Fruit fly (Drosophila melanogaster): ENCODE measurements around the gene RpL27.

The RpL27 gene

dm6 chr3R:25661531-25662193 lies 23.2 kb downstream of the RpL27 start, which contains the start of gene RASSF8 (continued):
- TF ChIP-seq CG4617 (GFP tag; optimal IDR thresholded peaks at IDR 0.05; ENCODE audit: borderline replicate concordance) (peak; percentile 1), tup (GFP tag; optimal IDR thresholded peaks at IDR 0.05) (no peak), CG4360 (GFP tag; IDR thresholded peaks at IDR 0.05) (peak; percentile 95), oc (tag; optimal IDR thresholded peaks at IDR 0.05) (no peak), Mad (GFP tag; optimal IDR thresholded peaks at IDR 0.05) (no peak), CG17361 (GFP tag; IDR thresholded peaks at IDR 0.05) (peak; percentile 53; the same call in 1 of the 3 replicates), HLHmδ (GFP tag; optimal IDR thresholded peaks at IDR 0.05) (no peak), CG15073 (GFP tag; optimal IDR thresholded peaks at IDR 0.05) (peak; percentile 6), CG10543 (GFP tag; optimal IDR thresholded peaks at IDR 0.05) (no peak), Side (GFP tag; optimal IDR thresholded peaks at IDR 0.05) (peak; percentile 9), CG30403 (GFP tag; optimal IDR thresholded peaks at IDR 0.05) (peak; percentile 63), CG6791 (GFP tag; IDR thresholded peaks at IDR 0.05; ENCODE audit: partially characterized antibody) (peak; percentile 83), CG14860 (GFP tag; IDR thresholded peaks at IDR 0.05; ENCODE audit: partially characterized antibody) (no peak), mld (GFP tag; IDR thresholded peaks at IDR 0.05; ENCODE audit: partially characterized antibody) (0 out of 3 replicates have a peak, but pooled peaks have one; percentile 14), Bteb2 (GFP tag; optimal IDR thresholded peaks at IDR 0.05) (no peak), phol (tag; optimal IDR thresholded peaks at IDR 0.05) (no peak), CG9817 (tag; optimal IDR thresholded peaks at IDR 0.05) (peak; percentile 29), CG1647 (GFP tag; optimal IDR thresholded peaks at IDR 0.05) (peak; percentile 4), CG12219 (GFP tag; optimal IDR thresholded peaks at IDR 0.05) (no peak), prd (optimal IDR thresholded peaks at IDR 0.05) (no peak), prd (GFP tag; IDR thresholded peaks at IDR 0.05) (0 out of 3 replicates have a peak, but pooled peaks have one; percentile 10), CG3407 (GFP tag; optimal IDR thresholded peaks at IDR 0.05) (no peak), CG1603 (tag; optimal IDR thresholded peaks at IDR 0.05) (peak; percentile 11), pan (optimal IDR thresholded peaks at IDR 0.05) (no peak), pan (GFP tag; optimal IDR thresholded peaks at IDR 0.05 in 1 of 2, IDR thresholded peaks at IDR 0.05 in 1 of 2) (no peak), CG12391 (tag; optimal IDR thresholded peaks at IDR 0.05) (peak; percentile 30), Dll (GFP tag; IDR thresholded peaks at IDR 0.05; ENCODE audit: partially characterized antibody) (peak; percentile 72), ttk (GFP tag; IDR thresholded peaks at IDR 0.05) (no peak), Blimp-1 (GFP tag; optimal IDR thresholded peaks at IDR 0.05) (peak; percentile 86), Trl (optimal IDR thresholded peaks at IDR 0.05) (no peak), Trl (GFP tag; optimal IDR thresholded peaks at IDR 0.05) (peak; percentile 20), Antp (GFP tag; optimal IDR thresholded peaks at IDR 0.05) (peak; percentile 27), nau (GFP tag; optimal IDR thresholded peaks at IDR 0.05) (no peak), zfh1 (GFP tag; IDR thresholded peaks at IDR 0.05) (no peak), CG3995 (GFP tag; optimal IDR thresholded peaks at IDR 0.05) (peak; percentile 79), onecut (GFP tag; IDR thresholded peaks at IDR 0.05) (peak; percentile 84), CG9932 (GFP tag; IDR thresholded peaks at IDR 0.05) (peak; percentile 79), eyg (GFP tag; optimal IDR thresholded peaks at IDR 0.05) (no peak), p53 (GFP tag; optimal IDR thresholded peaks at IDR 0.05) (no peak), insv (GFP tag; optimal IDR thresholded peaks at IDR 0.05) (peak; percentile 68 to 96), Scr (GFP tag; IDR thresholded peaks at IDR 0.05; ENCODE audit: partially characterized antibody) (peak; percentile 71), YL-1 (GFP tag; optimal IDR thresholded peaks at IDR 0.05) (peak; percentile 47), trem (tag; optimal IDR thresholded peaks at IDR 0.05) (peak; percentile 15), CG8359 (GFP tag; optimal IDR thresholded peaks at IDR 0.05; ENCODE audit: borderline replicate concordance) (no peak), nerfin-2 (GFP tag; IDR thresholded peaks at IDR 0.05; ENCODE audit: partially characterized antibody) (peak; percentile 54), cato (GFP tag; optimal IDR thresholded peaks at IDR 0.05; ENCODE audit: borderline replicate concordance) (no peak), Ssrp (tag; optimal IDR thresholded peaks at IDR 0.05) (no peak), CG11093 (GFP tag; IDR thresholded peaks at IDR 0.05) (no peak), chif (GFP tag; optimal IDR thresholded peaks at IDR 0.05) (no peak)

Measured in whole organism, embryonic.